Worm (Caenorhabditis elegans): ENCODE measurements around the gene F55A11.11.

F55A11.11 gene

ce11 chrV:11776538-11776937 is 6.4 kb upstream of the F55A11.11 start, which contains the start of gene F55A11.6:
Gene F55A11.6 (plus strand): TSS chrV:11776838.
- TF ChIP-seq nhr-11 (tag; optimal IDR thresholded peaks at IDR 0.05) (no peak), nhr-12 (tag; optimal IDR thresholded peaks at IDR 0.05) (no peak), lin-15B (tag; optimal IDR thresholded peaks at IDR 0.05) (no peak), mml-1 (tag; optimal IDR thresholded peaks at IDR 0.05) (no peak), fkh-10 (GFP tag; optimal IDR thresholded peaks at IDR 0.05) (no peak), unc-62 (GFP tag; optimal IDR thresholded peaks at IDR 0.05) (no peak), ama-1 (optimal IDR thresholded peaks at IDR 0.05) (no peak)

ce11 chrV:11777846-11778245 is 5.1 kb upstream of the F55A11.11 start:
- no peak for TF ChIP-seq unc-39 (tag; optimal IDR thresholded peaks at IDR 0.05)
- peak in 1 of 3 experiments; percentile 42 for TF ChIP-seq elt-3 (tag; optimal IDR thresholded peaks at IDR 0.05)
- no peak for TF ChIP-seq nhr-23 (tag; optimal IDR thresholded peaks at IDR 0.05)
- TF ChIP-seq nhr-11 (tag; optimal IDR thresholded peaks at IDR 0.05) = no peak
- TF ChIP-seq nfya-1 (tag; optimal IDR thresholded peaks at IDR 0.05; ENCODE audit: insufficient read depth) = peak; percentile 19
- TF ChIP-seq R02D3.7 (tag; optimal IDR thresholded peaks at IDR 0.05) = no peak
- no peak for TF ChIP-seq nhr-25 (tag; optimal IDR thresholded peaks at IDR 0.05)
- TF ChIP-seq lin-39 (tag; optimal IDR thresholded peaks at IDR 0.05) = no peak
- TF ChIP-seq pqm-1 (tag; optimal IDR thresholded peaks at IDR 0.05) = peak; percentile 13
- TF ChIP-seq sea-2 (GFP tag; optimal IDR thresholded peaks at IDR 0.05) = no peak
- peak; percentile 62 for TF ChIP-seq elt-2 (tag; optimal IDR thresholded peaks at IDR 0.05)
- TF ChIP-seq nhr-77 (tag; optimal IDR thresholded peaks at IDR 0.05) = no peak
- TF ChIP-seq pha-4 (tag; optimal IDR thresholded peaks at IDR 0.05) = peak; percentile 6
- peak; percentile 47 for TF ChIP-seq egl-5 (tag; optimal IDR thresholded peaks at IDR 0.05)

ce11 chrV:11779310-11779709 is 3.6 kb upstream of the F55A11.11 start:
- TF ChIP-seq fkh-10 (GFP tag; optimal IDR thresholded peaks at IDR 0.05) (no peak), hmg-11 (tag; optimal IDR thresholded peaks at IDR 0.05) (no peak), elt-3 (tag; optimal IDR thresholded peaks at IDR 0.05) (no peak), nhr-76 (tag; optimal IDR thresholded peaks at IDR 0.05) (no peak), egl-27 (tag; optimal IDR thresholded peaks at IDR 0.05) (no peak), R02D3.7 (tag; optimal IDR thresholded peaks at IDR 0.05) (no peak), nhr-67 (tag; optimal IDR thresholded peaks at IDR 0.05) (no peak), ceh-16 (tag; optimal IDR thresholded peaks at IDR 0.05) (no peak), aly-2 (tag; optimal IDR thresholded peaks at IDR 0.05) (no peak), nhr-12 (tag; optimal IDR thresholded peaks at IDR 0.05) (no peak), nhr-23 (tag; optimal IDR thresholded peaks at IDR 0.05) (peak; percentile 51), mml-1 (tag; optimal IDR thresholded peaks at IDR 0.05) (no peak), nhr-25 (tag; optimal IDR thresholded peaks at IDR 0.05) (peak; percentile 73), ZK546.5 (tag; optimal IDR thresholded peaks at IDR 0.05) (no peak), elt-1 (tag; optimal IDR thresholded peaks at IDR 0.05) (peak; percentile 95)

DNA sequence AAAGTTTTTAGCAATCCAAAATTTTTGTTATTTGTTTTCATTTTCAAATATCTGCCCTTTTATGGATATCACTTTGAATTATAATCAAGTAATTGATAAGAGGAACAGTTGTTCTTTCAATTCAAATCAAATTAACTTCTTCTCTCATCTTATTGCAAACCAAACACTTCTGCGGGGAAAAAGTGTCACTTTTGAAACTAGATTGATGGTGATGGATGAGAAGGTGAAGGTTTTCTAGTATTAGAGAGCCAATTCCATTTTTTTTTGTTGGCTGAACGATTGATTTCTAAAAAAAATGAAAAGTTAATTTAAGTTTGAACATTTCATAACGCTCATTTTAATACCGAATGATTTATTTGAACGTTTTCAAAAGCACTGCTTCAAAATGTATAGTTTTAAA is 3.1 kb upstream of the F55A11.11 start:
- TF ChIP-seq ceh-28 (tag; optimal IDR thresholded peaks at IDR 0.05) (no peak), unc-62 (GFP tag; optimal IDR thresholded peaks at IDR 0.05) (peak; percentile 89)

DNA sequence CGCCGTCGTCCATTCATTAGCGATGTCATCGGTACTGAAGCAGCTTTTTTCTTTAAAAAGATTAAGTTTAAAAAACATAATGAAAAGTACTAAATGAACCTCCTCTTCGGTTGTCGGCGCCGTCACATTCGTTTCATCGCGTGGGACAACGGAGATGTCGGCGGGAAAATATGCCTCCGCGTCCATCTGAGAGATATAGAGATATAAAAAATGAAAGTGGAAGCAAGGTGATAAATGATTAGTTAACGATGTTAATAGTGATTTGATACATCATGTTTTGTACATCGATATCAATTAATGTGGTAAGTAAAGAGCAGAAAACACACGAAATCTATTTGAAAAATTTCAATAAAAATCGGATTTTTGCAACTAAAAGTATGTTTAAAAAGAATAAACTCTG is 4.3 kb downstream of the F55A11.11 start, which contains the start of gene F55A11.7:
F55A11.7 (minus strand) TSS at position 186 of the 400 bp plus-strand sequence.
- TF ChIP-seq ceh-9 (tag; optimal IDR thresholded peaks at IDR 0.05) (no peak), fos-1 (tag; optimal IDR thresholded peaks at IDR 0.05) (no peak), elt-1 (tag; optimal IDR thresholded peaks at IDR 0.05) (no peak), nhr-11 (tag; optimal IDR thresholded peaks at IDR 0.05) (no peak), nhr-12 (tag; optimal IDR thresholded peaks at IDR 0.05) (no peak), pha-4 (tag; optimal IDR thresholded peaks at IDR 0.05) (no peak), ZK546.5 (tag; optimal IDR thresholded peaks at IDR 0.05) (no peak), elt-3 (tag; optimal IDR thresholded peaks at IDR 0.05) (no peak), egl-5 (tag; optimal IDR thresholded peaks at IDR 0.05) (no peak), nhr-67 (tag; optimal IDR thresholded peaks at IDR 0.05) (no peak), jun-1 (tag; optimal IDR thresholded peaks at IDR 0.05) (no peak), egl-27 (tag; optimal IDR thresholded peaks at IDR 0.05) (no peak), ceh-16 (tag; optimal IDR thresholded peaks at IDR 0.05) (no peak), fkh-10 (GFP tag; optimal IDR thresholded peaks at IDR 0.05) (no peak), aly-2 (tag; optimal IDR thresholded peaks at IDR 0.05) (no peak), pqm-1 (tag; optimal IDR thresholded peaks at IDR 0.05) (no peak), lin-15B (tag; optimal IDR thresholded peaks at IDR 0.05) (no peak), lsy-12 (tag; optimal IDR thresholded peaks at IDR 0.05) (no peak)

Data from whole organism, L3 larva.